Fruit fly (Drosophila melanogaster): ENCODE data around the gene CG9330.

CG9330 gene

dm6 chr3L:19636821-19637460 is 50.9 kb downstream of the CG9330 start:
- no peak for TF ChIP-seq CG33017 (tag; optimal IDR thresholded peaks at IDR 0.05)
- no peak for TF ChIP-seq Clk (GFP tag; optimal IDR thresholded peaks at IDR 0.05)
- no peak for TF ChIP-seq cnc (optimal IDR thresholded peaks at IDR 0.05)
- no peak for TF ChIP-seq kay (GFP tag; ENCODE audit: borderline replicate concordance)
- no peak for TF ChIP-seq CG7045 (GFP tag; optimal IDR thresholded peaks at IDR 0.05)
- no peak for TF ChIP-seq toe (GFP tag; optimal IDR thresholded peaks at IDR 0.05)

All from whole organism, adult.